Fruit fly (Drosophila melanogaster): ENCODE data around the gene Ugt307A1.

Gene Ugt307A1

dm6 chr2L:7056189-7056926, 11.4 kb upstream of the Ugt307A1 start, which contains the start of gene Mnn1 (continued):
- TF ChIP-seq klu (GFP tag; IDR thresholded peaks at IDR 0.05): peak; percentile 25; the same call in 1 of the 2 replicates
- TF ChIP-seq pzg (GFP tag; optimal IDR thresholded peaks at IDR 0.05): peak; percentile 98
- no peak for TF ChIP-seq TFAM (GFP tag; optimal IDR thresholded peaks at IDR 0.05)
- TF ChIP-seq gsb (GFP tag; IDR thresholded peaks at IDR 0.05): no peak
- TF ChIP-seq CG4730 (GFP tag; IDR thresholded peaks at IDR 0.05): no peak
- TF ChIP-seq CG43689 (GFP tag; IDR thresholded peaks at IDR 0.05): no peak
- TF ChIP-seq odd (GFP tag; optimal IDR thresholded peaks at IDR 0.05): no peak
- no peak; the same call in 1 of the 2 replicates for TF ChIP-seq ranshi (GFP tag; IDR thresholded peaks at IDR 0.05)
- TF ChIP-seq Hand (GFP tag; optimal IDR thresholded peaks at IDR 0.05): no peak
- TF ChIP-seq emc (GFP tag; optimal IDR thresholded peaks at IDR 0.05): peak; percentile 22
- TF ChIP-seq B-H1 (GFP tag; IDR thresholded peaks at IDR 0.05): no peak
- peak; percentile 39 for TF ChIP-seq NC2α (GFP tag; optimal IDR thresholded peaks at IDR 0.05)
- TF ChIP-seq CG6689 (GFP tag; IDR thresholded peaks at IDR 0.05): no peak
- TF ChIP-seq CG8388 (GFP tag; optimal IDR thresholded peaks at IDR 0.05): no peak
- no peak for TF ChIP-seq otp (GFP tag; IDR thresholded peaks at IDR 0.05)
- TF ChIP-seq Blimp-1 (GFP tag; optimal IDR thresholded peaks at IDR 0.05): no peak
- TF ChIP-seq pum (GFP tag; optimal IDR thresholded peaks at IDR 0.05): peak; percentile 19
- no peak for TF ChIP-seq MTF-1 (GFP tag; optimal IDR thresholded peaks at IDR 0.05; ENCODE audit: borderline replicate concordance)
- no peak for TF ChIP-seq hb (GFP tag; IDR thresholded peaks at IDR 0.05; ENCODE audit: partially characterized antibody)
- TF ChIP-seq jigr1 (GFP tag; IDR thresholded peaks at IDR 0.05): no peak
- no peak for TF ChIP-seq tap (tag; optimal IDR thresholded peaks at IDR 0.05)
- TF ChIP-seq CG2712 (tag; optimal IDR thresholded peaks at IDR 0.05): peak; percentile 47
- no peak for TF ChIP-seq CG18011 (GFP tag; optimal IDR thresholded peaks at IDR 0.05)
- TF ChIP-seq CG9932 (GFP tag; IDR thresholded peaks at IDR 0.05): peak; percentile 65
- TF ChIP-seq CG3065 (GFP tag; optimal IDR thresholded peaks at IDR 0.05): peak; percentile 3
- peak; percentile 64; the same call in 2 of the 3 replicates for TF ChIP-seq ken (GFP tag; IDR thresholded peaks at IDR 0.05)
- TF ChIP-seq tup (GFP tag; optimal IDR thresholded peaks at IDR 0.05): no peak
- peak; percentile 6 for TF ChIP-seq zf30C (GFP tag; optimal IDR thresholded peaks at IDR 0.05)
- TF ChIP-seq Jarid2 (GFP tag; optimal IDR thresholded peaks at IDR 0.05): no peak
- TF ChIP-seq Abd-B (GFP tag; optimal IDR thresholded peaks at IDR 0.05): no peak
- TF ChIP-seq YL-1 (GFP tag; optimal IDR thresholded peaks at IDR 0.05): peak; percentile 99
- TF ChIP-seq CG4617 (GFP tag; optimal IDR thresholded peaks at IDR 0.05; ENCODE audit: borderline replicate concordance): peak; percentile 73
- TF ChIP-seq fd3F (GFP tag; optimal IDR thresholded peaks at IDR 0.05): no peak
- peak; percentile 86 for TF ChIP-seq D (optimal IDR thresholded peaks at IDR 0.05)
- TF ChIP-seq D (GFP tag; optimal IDR thresholded peaks at IDR 0.05): no peak
- peak; percentile 81 for TF ChIP-seq sens (GFP tag)
- TF ChIP-seq NfI (GFP tag; optimal IDR thresholded peaks at IDR 0.05): peak; percentile 57
- no peak for TF ChIP-seq trh (GFP tag; optimal IDR thresholded peaks at IDR 0.05)
- peak; percentile 74 for TF ChIP-seq CG3847 (GFP tag; IDR thresholded peaks at IDR 0.05)
- TF ChIP-seq CG1024 (GFP tag; IDR thresholded peaks at IDR 0.05): no peak
- TF ChIP-seq CG2120 (GFP tag; optimal IDR thresholded peaks at IDR 0.05): peak; percentile 64
- peak; percentile 80 for TF ChIP-seq stwl (tag; optimal IDR thresholded peaks at IDR 0.05)
- no peak for TF ChIP-seq CG11085 (GFP tag; IDR thresholded peaks at IDR 0.05)
- TF ChIP-seq CG12236 (GFP tag; optimal IDR thresholded peaks at IDR 0.05): no peak
- no peak for TF ChIP-seq CG14050 (GFP tag; IDR thresholded peaks at IDR 0.05)
- peak; percentile 34; the same call in 1 of the 2 replicates for TF ChIP-seq CG32532 (GFP tag; IDR thresholded peaks at IDR 0.05)
- no peak for TF ChIP-seq CG12071 (GFP tag; optimal IDR thresholded peaks at IDR 0.05)
- TF ChIP-seq CG4360 (GFP tag; IDR thresholded peaks at IDR 0.05): peak; percentile 89
- no peak for TF ChIP-seq CG2129 (GFP tag; IDR thresholded peaks at IDR 0.05; ENCODE audit: partially characterized antibody)
- TF ChIP-seq CG2889 (GFP tag; IDR thresholded peaks at IDR 0.05): no peak
